Fruit fly (Drosophila melanogaster): Measurements from ENCODE around the gene CG4617.
A peak's percentile ranks its signal among the peaks of the same experiment; 100 is the strongest.

The CG4617 gene

DNA sequence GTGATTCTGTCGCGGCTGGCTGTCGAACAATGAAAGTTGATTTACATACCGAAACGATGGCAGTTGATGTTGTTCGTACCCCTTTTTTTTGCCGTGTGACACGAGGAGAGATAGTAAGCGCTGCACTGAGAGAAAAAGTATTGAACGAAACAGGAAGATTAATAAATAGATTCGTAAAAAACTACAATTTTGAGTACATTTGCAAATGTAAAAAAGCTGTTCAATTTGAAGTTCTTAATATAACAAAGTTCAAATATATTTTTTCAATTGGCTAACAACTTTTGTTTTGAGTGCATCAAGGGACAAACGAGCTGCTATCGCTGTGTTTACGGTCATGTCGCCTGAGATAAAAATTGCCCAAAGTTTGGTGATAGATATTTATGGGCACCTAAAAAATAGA is 17.7 kb upstream of the CG4617 start:
- no peak for TF ChIP-seq CG7101 (tag; optimal IDR thresholded peaks at IDR 0.05)
- TF ChIP-seq pad (GFP tag; optimal IDR thresholded peaks at IDR 0.05): no peak
- no peak for TF ChIP-seq ovo (GFP tag; optimal IDR thresholded peaks at IDR 0.05)
- no peak for TF ChIP-seq Crg-1 (GFP tag; optimal IDR thresholded peaks at IDR 0.05)
- no peak for TF ChIP-seq toe (GFP tag; optimal IDR thresholded peaks at IDR 0.05)
- no peak for TF ChIP-seq bab1 (GFP tag; optimal IDR thresholded peaks at IDR 0.05)
- no peak for TF ChIP-seq kay (GFP tag; ENCODE audit: borderline replicate concordance)
- TF ChIP-seq Mnt (GFP tag; optimal IDR thresholded peaks at IDR 0.05): no peak
- no peak for TF ChIP-seq CG14711 (tag; optimal IDR thresholded peaks at IDR 0.05)
- TF ChIP-seq CG11617 (GFP tag; optimal IDR thresholded peaks at IDR 0.05): no peak
- TF ChIP-seq CG5204 (GFP tag; optimal IDR thresholded peaks at IDR 0.05): no peak
- no peak for TF ChIP-seq CG1620 (GFP tag; optimal IDR thresholded peaks at IDR 0.05)

DNA sequence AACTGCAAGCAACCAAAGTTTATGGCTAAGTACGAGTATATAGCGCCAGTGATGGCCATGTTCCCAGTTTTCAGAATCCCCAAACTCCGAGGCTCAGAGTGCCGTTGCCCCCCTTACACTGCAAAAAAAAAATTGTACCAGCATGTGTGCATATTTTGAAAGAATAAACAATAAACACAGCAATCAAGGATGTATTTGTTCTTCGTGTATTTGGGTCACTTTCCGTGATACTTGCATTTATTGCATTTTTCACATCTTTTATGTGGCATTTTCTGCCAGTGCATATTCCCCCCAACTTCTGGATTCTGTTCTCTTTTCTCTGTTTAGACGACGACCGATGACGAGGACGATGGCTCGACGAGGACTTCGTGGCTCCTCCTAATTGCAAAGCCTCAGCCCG is 15.9 kb upstream of the CG4617 start:
- no peak for TF ChIP-seq ovo (GFP tag; optimal IDR thresholded peaks at IDR 0.05)

DNA sequence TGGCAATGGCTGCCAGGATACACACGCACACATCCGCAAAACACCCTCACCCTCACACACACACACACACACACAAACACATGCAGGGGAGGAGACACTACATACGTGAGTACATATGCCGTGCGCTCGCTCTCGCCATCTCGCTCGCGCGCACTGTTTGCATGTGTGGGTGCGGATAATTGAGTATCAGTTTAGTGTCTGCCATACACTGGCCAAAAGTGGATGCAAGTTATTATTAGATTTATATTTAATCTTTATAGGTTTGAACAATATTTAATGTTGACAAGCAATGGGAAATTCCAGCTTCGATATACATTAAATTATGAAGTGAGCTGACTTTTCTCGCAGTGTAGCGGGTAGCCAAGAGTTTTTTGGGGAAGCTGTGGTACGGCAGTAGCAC is 13.4 kb upstream of the CG4617 start:
- TF ChIP-seq CG7101 (tag; optimal IDR thresholded peaks at IDR 0.05): peak; percentile 14
- TF ChIP-seq CG14711 (tag; optimal IDR thresholded peaks at IDR 0.05): no peak
- no peak for TF ChIP-seq pad (GFP tag; optimal IDR thresholded peaks at IDR 0.05)
- no peak for TF ChIP-seq kay (GFP tag; ENCODE audit: borderline replicate concordance)
- no peak for TF ChIP-seq CG12768 (GFP tag; optimal IDR thresholded peaks at IDR 0.05)
- TF ChIP-seq Mnt (GFP tag; optimal IDR thresholded peaks at IDR 0.05): no peak
- no peak for TF ChIP-seq Hr96 (GFP tag; optimal IDR thresholded peaks at IDR 0.05)

DNA sequence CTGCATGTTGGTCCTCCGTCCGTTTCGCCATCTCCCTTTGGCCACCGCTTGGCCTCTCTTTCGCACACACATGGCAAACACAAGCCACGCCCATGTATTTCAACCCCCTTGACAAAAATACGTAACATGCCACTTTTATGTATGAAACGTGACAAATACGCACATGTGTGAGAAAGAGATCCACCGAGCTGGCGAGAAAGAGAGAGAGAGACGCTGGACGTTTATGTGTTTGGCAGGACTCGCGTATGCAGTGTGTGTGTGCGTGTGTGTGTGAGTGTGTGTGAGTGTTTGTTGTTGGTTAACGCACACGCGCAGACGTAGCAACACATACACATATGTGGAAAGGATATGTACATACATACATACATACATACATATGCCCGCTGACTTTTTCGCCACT is 6.6 kb upstream of the CG4617 start:
- TF ChIP-seq toe (GFP tag; optimal IDR thresholded peaks at IDR 0.05) (no peak), cic (GFP tag; optimal IDR thresholded peaks at IDR 0.05) (no peak), kay (GFP tag; ENCODE audit: borderline replicate concordance) (no peak), CG7045 (GFP tag; optimal IDR thresholded peaks at IDR 0.05) (no peak), pad (GFP tag; optimal IDR thresholded peaks at IDR 0.05) (no peak), Hr96 (GFP tag; optimal IDR thresholded peaks at IDR 0.05) (no peak), Crg-1 (GFP tag; optimal IDR thresholded peaks at IDR 0.05) (no peak), CG7101 (tag; optimal IDR thresholded peaks at IDR 0.05) (no peak), CG33017 (tag; optimal IDR thresholded peaks at IDR 0.05) (no peak), Clk (GFP tag; optimal IDR thresholded peaks at IDR 0.05) (no peak), ovo (GFP tag; optimal IDR thresholded peaks at IDR 0.05) (no peak), CG14711 (tag; optimal IDR thresholded peaks at IDR 0.05) (no peak), CG5204 (GFP tag; optimal IDR thresholded peaks at IDR 0.05) (no peak), cnc (optimal IDR thresholded peaks at IDR 0.05) (no peak), tj (GFP tag; optimal IDR thresholded peaks at IDR 0.05) (no peak), Mnt (GFP tag; optimal IDR thresholded peaks at IDR 0.05) (no peak), CG11617 (GFP tag; optimal IDR thresholded peaks at IDR 0.05) (no peak), CG1620 (GFP tag; optimal IDR thresholded peaks at IDR 0.05) (no peak)

DNA sequence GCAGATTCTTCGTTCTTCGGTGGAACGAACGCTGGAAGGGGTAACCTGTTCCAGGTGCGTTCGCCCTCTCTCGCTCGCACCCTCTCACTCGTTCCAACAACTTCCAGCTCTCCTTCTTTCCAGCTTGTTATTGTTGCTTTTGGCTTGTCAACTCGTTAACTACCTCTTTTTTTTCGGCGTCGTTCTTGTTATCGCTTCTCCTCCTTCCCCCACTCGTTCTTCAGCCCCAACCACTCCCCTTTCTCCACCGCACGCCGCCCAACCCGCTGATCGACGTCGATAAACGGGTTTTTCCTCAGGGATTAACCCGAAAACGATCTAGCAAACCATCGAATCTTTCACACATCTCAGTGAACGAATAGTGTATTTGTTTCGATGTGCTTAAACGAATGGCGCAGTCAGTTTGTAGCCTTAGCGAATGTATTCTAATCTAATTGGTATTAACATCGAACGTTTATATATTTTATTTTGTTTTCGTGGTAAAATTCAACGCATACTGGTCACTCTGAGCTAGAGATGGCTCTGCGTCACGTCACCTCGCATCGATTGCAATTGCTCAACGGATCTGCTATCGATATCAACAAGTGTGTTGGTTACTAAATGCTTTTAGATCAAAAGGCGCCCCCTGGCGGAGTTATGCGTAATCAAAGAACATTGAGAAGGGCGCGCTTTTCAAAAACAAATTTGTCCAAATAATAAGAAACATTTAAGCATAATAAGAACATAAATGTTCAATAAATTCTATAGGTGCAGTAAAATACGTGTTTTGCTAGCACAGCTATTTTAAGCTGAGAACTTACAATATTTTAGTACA is 5.7 kb upstream of the CG4617 start, which contains the start of gene fz4:
Gene fz4 (minus strand): TSS at position 529 of the 814 bp plus-strand sequence.
- TF ChIP-seq pad (GFP tag; optimal IDR thresholded peaks at IDR 0.05) (peak; percentile 92), ovo (GFP tag; optimal IDR thresholded peaks at IDR 0.05) (peak; percentile 30), Clk (GFP tag; optimal IDR thresholded peaks at IDR 0.05) (no peak), bab1 (GFP tag; optimal IDR thresholded peaks at IDR 0.05) (peak; percentile 68), CG7045 (GFP tag; optimal IDR thresholded peaks at IDR 0.05) (no peak), tj (GFP tag; optimal IDR thresholded peaks at IDR 0.05) (no peak), CG7101 (tag; optimal IDR thresholded peaks at IDR 0.05) (no peak), CG12768 (GFP tag; optimal IDR thresholded peaks at IDR 0.05) (no peak), Hr96 (GFP tag; optimal IDR thresholded peaks at IDR 0.05) (no peak), Crg-1 (GFP tag; optimal IDR thresholded peaks at IDR 0.05) (no peak), cnc (optimal IDR thresholded peaks at IDR 0.05) (no peak), kay (GFP tag; ENCODE audit: borderline replicate concordance) (no peak), CG33017 (tag; optimal IDR thresholded peaks at IDR 0.05) (no peak), Mnt (GFP tag; optimal IDR thresholded peaks at IDR 0.05) (peak; percentile 38), CG11617 (GFP tag; optimal IDR thresholded peaks at IDR 0.05) (peak; percentile 11), CG5204 (GFP tag; optimal IDR thresholded peaks at IDR 0.05) (no peak), CG1620 (GFP tag; optimal IDR thresholded peaks at IDR 0.05) (no peak), cic (GFP tag; optimal IDR thresholded peaks at IDR 0.05) (peak; percentile 19), toe (GFP tag; optimal IDR thresholded peaks at IDR 0.05) (no peak), CG14711 (tag; optimal IDR thresholded peaks at IDR 0.05) (no peak)

DNA sequence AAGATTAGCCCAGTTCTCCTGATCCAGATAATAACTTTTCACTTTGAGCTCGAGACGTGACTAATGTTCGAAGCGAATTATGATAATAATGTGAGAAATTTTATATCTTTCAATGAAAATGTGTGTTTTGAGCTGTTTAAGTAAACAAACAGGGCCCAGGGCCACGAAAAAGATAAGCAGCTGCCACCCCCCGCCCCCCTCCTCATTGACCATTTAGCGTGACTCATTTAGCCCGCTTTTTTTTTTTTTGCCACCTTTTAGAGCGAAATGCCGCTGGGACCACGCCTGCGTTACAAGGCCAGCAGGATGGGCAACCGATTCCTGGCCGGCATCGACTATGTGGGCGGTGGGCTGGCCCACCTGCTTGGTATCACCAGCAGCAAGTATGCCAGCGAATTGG is 1.2 kb upstream of the CG4617 start:
- TF ChIP-seq CG5204 (GFP tag; optimal IDR thresholded peaks at IDR 0.05): no peak
- TF ChIP-seq CG14711 (tag; optimal IDR thresholded peaks at IDR 0.05): no peak
- no peak for TF ChIP-seq CG1620 (GFP tag; optimal IDR thresholded peaks at IDR 0.05)
- no peak for TF ChIP-seq kay (GFP tag; ENCODE audit: borderline replicate concordance)
- no peak for TF ChIP-seq cic (GFP tag; optimal IDR thresholded peaks at IDR 0.05)
- TF ChIP-seq CG11617 (GFP tag; optimal IDR thresholded peaks at IDR 0.05): no peak
- no peak for TF ChIP-seq cnc (optimal IDR thresholded peaks at IDR 0.05)
- no peak for TF ChIP-seq pad (GFP tag; optimal IDR thresholded peaks at IDR 0.05)

Data from whole organism, adult.